Worm (Caenorhabditis elegans): ENCODE results near the gene W03C9.8.

- no peak for TF ChIP-seq blmp-1 (tag; optimal IDR thresholded peaks at IDR 0.05)
- TF ChIP-seq rnt-1 (tag; optimal IDR thresholded peaks at IDR 0.05), result peak; percentile 82
- TF ChIP-seq snpc-4 (tag; optimal IDR thresholded peaks at IDR 0.05), result peak; percentile 30
- TF ChIP-seq sptf-1 (tag; optimal IDR thresholded peaks at IDR 0.05), result no peak
Measured at ce11 chrII:11960596-11961217, 12.1 kb downstream of the W03C9.8 start.

All from whole organism, L1 larva.